Worm (Caenorhabditis elegans) whole organism, L3 larva: Measurements from ENCODE around the gene F10C1.9.
A peak's percentile ranks its signal among the peaks of the same experiment; 100 is the strongest.

ENCODE experiments used
- ceh-28 ChIP-seq: fragments of 150-350 bp; optimal IDR thresholded peaks from 2 replicates; lab custom pipeline; 2014; ENCODE audit warnings: missing biosample characterization, missing genetic modification reagents, missing genetic modification characterization
- elt-2 ChIP-seq: sonication (generic microtip); optimal IDR thresholded peaks from 2 replicates; lab custom pipeline; 2016; ENCODE audit warnings: missing genetic modification reagents, mild to moderate bottlenecking, missing genetic modification characterization, missing compliant biosample characterization
- elt-3 ChIP-seq, 3 experiments: fragments of 150-350 bp in 1 of 3; sonication (generic microtip) in 2 of 3; optimal IDR thresholded peaks; 2 replicates in 2 of 3; 4 replicates in 1 of 3; lab custom pipeline; 2014 to 2017; ENCODE audit warnings: missing biosample characterization in 3 of 3, missing genetic modification characterization in 3 of 3
- lin-15B ChIP-seq: fragments of 150-350 bp; optimal IDR thresholded peaks from 2 replicates; lab custom pipeline; 2014; ENCODE audit warnings: missing biosample characterization, missing genetic modification characterization
- nhr-28 ChIP-seq: fragments of 150-350 bp; optimal IDR thresholded peaks from 2 replicates; lab custom pipeline; 2014; ENCODE audit warnings: missing biosample characterization, missing genetic modification characterization
- unc-39 ChIP-seq: sonication (generic microtip); optimal IDR thresholded peaks from 4 replicates; lab custom pipeline; 2017; ENCODE audit warnings: missing biosample characterization, missing genetic modification characterization

DNA sequence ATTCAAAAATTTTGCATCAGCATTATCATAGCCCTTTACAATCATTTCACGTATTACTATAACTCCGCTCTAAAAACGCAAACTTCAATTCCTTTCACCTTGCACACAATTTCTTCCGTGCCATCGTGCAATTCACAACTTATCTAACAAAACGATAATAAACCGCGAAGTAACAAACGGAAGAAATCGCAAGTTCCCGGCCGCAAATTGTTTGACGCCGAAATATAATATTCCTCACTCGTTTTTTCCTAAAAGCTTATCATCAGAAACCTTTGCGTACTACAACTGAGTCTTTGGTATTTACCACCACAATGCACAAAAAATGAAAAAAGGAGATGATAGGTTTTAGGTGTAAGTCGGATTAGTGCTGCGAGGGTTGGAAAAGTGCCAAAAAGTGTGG, 2.2 kb upstream of the F10C1.9 start:
- TF ChIP-seq lin-15B (tag; lab: Kevin White, UChicago) (no peak), elt-2 (tag; lab: Kevin White, UChicago) (peak; percentile 94), unc-39 (tag; lab: Kevin White, UChicago) (no peak), elt-3 (tag; optimal IDR thresholded peaks at IDR 0.05; lab: Kevin White, UChicago) (no peak), ceh-28 (tag; lab: Kevin White, UChicago) (no peak), nhr-28 (tag; lab: Kevin White, UChicago) (no peak)
